Worm (Caenorhabditis elegans): Measurements from ENCODE around the gene F13H10.1.

The F13H10.1 gene

DNA sequence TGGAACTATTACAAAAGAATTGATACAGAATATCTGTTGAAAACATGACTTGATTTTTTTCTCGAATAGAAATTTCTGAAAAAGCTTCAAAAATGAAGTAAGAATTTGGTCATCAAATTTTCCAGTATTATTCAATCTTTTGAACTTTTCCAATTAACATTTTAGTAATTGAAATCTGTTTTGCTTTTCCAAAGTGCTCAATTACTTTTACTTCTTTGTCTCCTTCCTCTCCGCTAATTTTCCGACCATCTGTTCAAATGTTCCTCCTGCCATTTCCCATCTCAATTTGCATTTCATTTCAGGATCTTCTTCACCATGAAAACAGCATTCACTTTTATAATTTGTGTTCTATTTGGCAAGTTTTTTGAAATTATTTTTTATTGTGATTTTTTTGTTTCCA lies 44.5 kb downstream of the F13H10.1 start, which contains the start of gene F36H1.11:
Gene F36H1.11, plus strand, starts transcription at position 301 of the 400 bp plus-strand sequence.
- TF ChIP-seq nhr-77 (tag; optimal IDR thresholded peaks at IDR 0.05) (no peak), nhr-21 (tag; optimal IDR thresholded peaks at IDR 0.05) (no peak), sma-3 (GFP tag; optimal IDR thresholded peaks at IDR 0.05) (no peak), sma-9 (GFP tag; optimal IDR thresholded peaks at IDR 0.05) (no peak), sma-9 (tag; optimal IDR thresholded peaks at IDR 0.05) (no peak), crh-2 (tag; optimal IDR thresholded peaks at IDR 0.05) (no peak)

DNA sequence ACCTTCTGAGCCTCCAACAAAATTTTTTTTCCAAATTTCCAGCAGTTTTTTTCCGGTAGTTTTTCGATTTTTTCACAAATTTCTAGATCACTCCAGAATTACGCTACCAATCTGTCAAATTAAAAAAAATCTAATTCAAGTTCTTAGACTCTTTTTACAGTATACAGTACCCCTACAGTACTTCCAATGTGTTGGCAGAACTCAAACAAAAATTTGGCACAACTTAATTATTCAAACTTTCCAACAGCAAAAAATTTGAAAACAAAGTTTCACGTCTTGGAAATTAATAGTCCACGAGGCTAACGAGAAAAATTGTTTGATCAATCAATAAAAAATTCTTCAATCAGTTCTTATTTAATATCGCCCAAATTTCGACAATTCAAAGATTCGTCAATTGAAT lies 45.4 kb downstream of the F13H10.1 start, which contains the start of gene F36H1.3:
Gene F36H1.3, plus strand, starts transcription at position 323 of the 400 bp plus-strand sequence.
- TF ChIP-seq elt-1 (tag; optimal IDR thresholded peaks at IDR 0.05) (no peak), dmd-4 (tag; optimal IDR thresholded peaks at IDR 0.05) (no peak), lin-39 (tag; optimal IDR thresholded peaks at IDR 0.05) (no peak), F13H6.1 (tag; optimal IDR thresholded peaks at IDR 0.05) (no peak)

DNA sequence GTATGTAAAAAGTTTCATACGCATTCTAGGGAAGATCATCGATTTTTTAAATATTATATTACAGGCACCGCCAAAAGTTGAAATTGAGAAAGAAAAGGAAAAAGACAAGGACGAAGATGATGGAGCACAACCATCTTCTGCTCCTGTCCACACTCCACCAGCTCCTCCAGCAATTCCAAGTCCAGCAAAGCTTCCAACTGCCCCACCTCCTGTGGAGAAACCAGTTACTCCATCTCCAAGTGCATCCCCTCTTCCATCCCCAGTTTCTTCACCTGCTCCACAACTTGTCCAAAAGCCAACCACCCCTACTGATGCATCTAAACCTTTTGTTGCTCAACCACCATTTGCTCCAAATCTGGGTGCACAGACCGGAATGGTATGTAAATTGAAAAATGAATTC lies 47.6 kb downstream of the F13H10.1 start:
- TF ChIP-seq lin-11 (tag; optimal IDR thresholded peaks at IDR 0.05) (no peak), nhr-25 (tag; optimal IDR thresholded peaks at IDR 0.05) (no peak), F13H6.1 (tag; optimal IDR thresholded peaks at IDR 0.05) (no peak), skn-1 (tag; optimal IDR thresholded peaks at IDR 0.05) (no peak), nhr-11 (tag; optimal IDR thresholded peaks at IDR 0.05) (no peak), fos-1 (tag; optimal IDR thresholded peaks at IDR 0.05) (no peak), snpc-4 (tag; optimal IDR thresholded peaks at IDR 0.05) (no peak), aly-2 (tag; optimal IDR thresholded peaks at IDR 0.05) (no peak), R02D3.7 (tag; optimal IDR thresholded peaks at IDR 0.05) (no peak), lin-39 (tag; optimal IDR thresholded peaks at IDR 0.05) (no peak), mdl-1 (tag; optimal IDR thresholded peaks at IDR 0.05) (no peak), sem-4 (tag; optimal IDR thresholded peaks at IDR 0.05) (no peak), nhr-129 (tag; optimal IDR thresholded peaks at IDR 0.05) (no peak), dmd-4 (tag; optimal IDR thresholded peaks at IDR 0.05) (no peak), lsy-2 (tag; optimal IDR thresholded peaks at IDR 0.05) (no peak), ama-1 (optimal IDR thresholded peaks at IDR 0.05) (no peak), blmp-1 (tag; optimal IDR thresholded peaks at IDR 0.05; ENCODE audit: insufficient read depth) (no peak), nhr-21 (tag; optimal IDR thresholded peaks at IDR 0.05) (no peak)

DNA sequence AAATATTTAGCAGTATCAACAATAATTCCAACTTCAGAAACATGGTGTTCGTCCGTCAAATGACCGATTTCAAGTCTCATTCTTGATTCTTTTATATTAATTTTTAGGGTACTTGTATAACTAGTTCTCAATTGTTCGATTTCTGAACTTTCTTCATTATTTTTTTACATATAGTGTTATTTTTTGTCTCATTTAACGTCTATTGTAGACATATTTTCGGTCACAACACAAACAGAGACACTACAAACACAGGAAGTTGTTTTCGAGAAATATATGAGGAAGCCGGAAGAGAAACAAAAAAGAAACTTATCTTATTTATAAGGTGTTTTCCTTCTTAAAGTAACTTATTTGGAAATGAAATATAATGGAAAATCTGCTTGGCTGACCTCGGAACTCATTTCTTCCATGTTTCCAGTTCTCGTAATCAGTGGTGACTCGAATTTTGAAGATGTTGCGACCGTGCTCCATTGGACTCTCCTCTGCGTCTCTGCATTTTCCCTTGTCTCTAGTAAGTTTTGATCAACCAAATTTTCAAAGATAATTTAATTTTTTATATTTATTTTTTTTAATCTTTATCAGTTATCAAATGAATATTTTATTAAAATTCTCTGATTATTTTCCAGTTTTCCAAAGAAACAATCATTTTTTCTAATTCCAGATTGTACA lies 49.4 kb downstream of the F13H10.1 start, which contains the start of the genes F36H1.12 and lin-3:
Gene F36H1.12, minus strand, starts transcription at position 51 of the 666 bp plus-strand sequence.
Gene lin-3, plus strand, starts transcription at position 657 of the 666 bp plus-strand sequence.
- no peak for TF ChIP-seq aly-2 (tag; optimal IDR thresholded peaks at IDR 0.05)
- no peak for TF ChIP-seq crh-2 (tag; optimal IDR thresholded peaks at IDR 0.05)
- no peak for TF ChIP-seq ZK546.5 (tag; optimal IDR thresholded peaks at IDR 0.05)
- TF ChIP-seq unc-39 (tag; optimal IDR thresholded peaks at IDR 0.05): no peak
- TF ChIP-seq nhr-21 (tag; optimal IDR thresholded peaks at IDR 0.05): no peak
- no peak for TF ChIP-seq ama-1 (optimal IDR thresholded peaks at IDR 0.05)
- TF ChIP-seq lin-11 (tag; optimal IDR thresholded peaks at IDR 0.05): no peak
- TF ChIP-seq fos-1 (tag; optimal IDR thresholded peaks at IDR 0.05): no peak
- no peak for TF ChIP-seq mbf-1 (tag; optimal IDR thresholded peaks at IDR 0.05)
- TF ChIP-seq nhr-12 (tag; optimal IDR thresholded peaks at IDR 0.05): no peak

All from whole organism, L2 larva.